Fruit fly (Drosophila melanogaster): Measurements from ENCODE around the gene CG33177.
A peak's percentile ranks its signal among the peaks of the same experiment; 100 is the strongest.

Gene CG33177

dm6 chrX:15084580-15085138 lies 3.5 kb downstream of the CG33177 start, which contains the start of gene Cox17:
Gene Cox17 (minus strand): TSS chrX:15084699.
- TF ChIP-seq CG17806 (tag; optimal IDR thresholded peaks at IDR 0.05) (peak; percentile 57), D1 (tag; optimal IDR thresholded peaks at IDR 0.05) (peak; percentile 22), EcR (GFP tag; optimal IDR thresholded peaks at IDR 0.05) (no peak), CG8301 (tag; optimal IDR thresholded peaks at IDR 0.05) (peak; percentile 66), CG12605 (GFP tag; IDR thresholded peaks at IDR 0.05) (no peak), CG9948 (tag; optimal IDR thresholded peaks at IDR 0.05) (peak; percentile 72), Pif1B (GFP tag; optimal IDR thresholded peaks at IDR 0.05) (peak; percentile 58), CG34367 (tag; optimal IDR thresholded peaks at IDR 0.05) (peak; percentile 58), fd96Ca (GFP tag; IDR thresholded peaks at IDR 0.05) (peak; percentile 63; the same call in 2 of the 3 replicates), CG10348 (GFP tag; IDR thresholded peaks at IDR 0.05) (peak; percentile 62), CG4496 (GFP tag; IDR thresholded peaks at IDR 0.05) (peak; percentile 21; the same call in 1 of the 3 replicates), Snoo (tag; optimal IDR thresholded peaks at IDR 0.05) (peak; percentile 61), CG14655 (GFP tag; optimal IDR thresholded peaks at IDR 0.05) (peak; percentile 82), CG13204 (GFP tag; optimal IDR thresholded peaks at IDR 0.05) (peak; percentile 13), CG15710 (tag; optimal IDR thresholded peaks at IDR 0.05) (peak; percentile 78), CG32121 (GFP tag; IDR thresholded peaks at IDR 0.05) (peak; percentile 31; the same call in 1 of the 2 replicates), gl (tag; optimal IDR thresholded peaks at IDR 0.05) (peak; percentile 15), CG8159 (tag; optimal IDR thresholded peaks at IDR 0.05) (peak; percentile 80), rn (GFP tag; IDR thresholded peaks at IDR 0.05) (no peak), Pif1A (GFP tag; optimal IDR thresholded peaks at IDR 0.05) (peak; percentile 74), Ets98B (GFP tag; IDR thresholded peaks at IDR 0.05) (peak; percentile 38)

dm6 chrX:15085777-15086510 lies 4.8 kb downstream of the CG33177 start, which contains the start of the genes CG15027 and Dbct:
Gene CG15027 (minus strand): TSS chrX:15085827.
Gene Dbct (plus strand): TSS chrX:15086125.
- peak; percentile 68 for TF ChIP-seq CG8159 (tag; optimal IDR thresholded peaks at IDR 0.05)
- peak; percentile 49 for TF ChIP-seq CG32121 (GFP tag; IDR thresholded peaks at IDR 0.05)
- TF ChIP-seq CG12605 (GFP tag; IDR thresholded peaks at IDR 0.05), result no peak
- TF ChIP-seq Pif1B (GFP tag; optimal IDR thresholded peaks at IDR 0.05), result peak; percentile 31
- peak; percentile 37 for TF ChIP-seq Pif1A (GFP tag; optimal IDR thresholded peaks at IDR 0.05)
- TF ChIP-seq CG17806 (tag; optimal IDR thresholded peaks at IDR 0.05), result peak; percentile 55
- no peak for TF ChIP-seq EcR (GFP tag; optimal IDR thresholded peaks at IDR 0.05)
- peak; percentile 55 for TF ChIP-seq CG9948 (tag; optimal IDR thresholded peaks at IDR 0.05)
- peak; percentile 67 for TF ChIP-seq CG15710 (tag; optimal IDR thresholded peaks at IDR 0.05)
- peak; percentile 40 for TF ChIP-seq CG34367 (tag; optimal IDR thresholded peaks at IDR 0.05)
- no peak for TF ChIP-seq D1 (tag; optimal IDR thresholded peaks at IDR 0.05)
- peak; percentile 60 for TF ChIP-seq Ets98B (GFP tag; IDR thresholded peaks at IDR 0.05)
- peak; percentile 62; the same call in 2 of the 3 replicates for TF ChIP-seq CG4496 (GFP tag; IDR thresholded peaks at IDR 0.05)
- peak; percentile 52 for TF ChIP-seq CG14655 (GFP tag; optimal IDR thresholded peaks at IDR 0.05)
- no peak for TF ChIP-seq CG10348 (GFP tag; IDR thresholded peaks at IDR 0.05)
- TF ChIP-seq rn (GFP tag; IDR thresholded peaks at IDR 0.05), result peak; percentile 32; the same call in 1 of the 2 replicates
- peak; percentile 3 for TF ChIP-seq CG8301 (tag; optimal IDR thresholded peaks at IDR 0.05)
- no peak for TF ChIP-seq CG13204 (GFP tag; optimal IDR thresholded peaks at IDR 0.05)
- TF ChIP-seq Snoo (tag; optimal IDR thresholded peaks at IDR 0.05), result peak; percentile 41
- TF ChIP-seq gl (tag; optimal IDR thresholded peaks at IDR 0.05), result no peak
- no peak for TF ChIP-seq fd96Ca (GFP tag; IDR thresholded peaks at IDR 0.05)

- TF ChIP-seq CG15710 (tag; optimal IDR thresholded peaks at IDR 0.05) (no peak), CG34367 (tag; optimal IDR thresholded peaks at IDR 0.05) (no peak), CG12605 (GFP tag; IDR thresholded peaks at IDR 0.05) (peak; percentile 76; the same call in 1 of the 2 replicates), gl (tag; optimal IDR thresholded peaks at IDR 0.05) (no peak), Ets98B (GFP tag; IDR thresholded peaks at IDR 0.05) (no peak)
Measured at dm6 chrX:15089146-15089698, 8.1 kb downstream of the CG33177 start, which contains the start of gene Rab3-GEF. Gene Rab3-GEF (plus strand): TSS chrX:15089682.

- TF ChIP-seq CG8159 (tag; optimal IDR thresholded peaks at IDR 0.05) (peak; percentile 44), CG34367 (tag; optimal IDR thresholded peaks at IDR 0.05) (no peak)
Measured at dm6 chrX:15090371-15090770, 9.2 kb downstream of the CG33177 start.

- TF ChIP-seq CG13204 (GFP tag; optimal IDR thresholded peaks at IDR 0.05) (no peak), CG12605 (GFP tag; IDR thresholded peaks at IDR 0.05) (no peak), CG10348 (GFP tag; IDR thresholded peaks at IDR 0.05) (no peak), CG4496 (GFP tag; IDR thresholded peaks at IDR 0.05) (no peak), CG9948 (tag; optimal IDR thresholded peaks at IDR 0.05) (no peak), CG32121 (GFP tag; IDR thresholded peaks at IDR 0.05) (no peak), fd96Ca (GFP tag; IDR thresholded peaks at IDR 0.05) (no peak), Ets98B (GFP tag; IDR thresholded peaks at IDR 0.05) (no peak)
Measured at dm6 chrX:15091159-15091558, 10.0 kb downstream of the CG33177 start.

dm6 chrX:15095942-15096341 lies 14.8 kb downstream of the CG33177 start, which contains the start of gene CG9072:
Gene CG9072 (minus strand): TSS chrX:15096042.
- TF ChIP-seq fd96Ca (GFP tag; IDR thresholded peaks at IDR 0.05) (no peak), CG4496 (GFP tag; IDR thresholded peaks at IDR 0.05) (no peak), Pif1A (GFP tag; optimal IDR thresholded peaks at IDR 0.05) (no peak), gl (tag; optimal IDR thresholded peaks at IDR 0.05) (no peak), Ets98B (GFP tag; IDR thresholded peaks at IDR 0.05) (no peak), EcR (GFP tag; optimal IDR thresholded peaks at IDR 0.05) (no peak), D1 (tag; optimal IDR thresholded peaks at IDR 0.05) (no peak), CG12605 (GFP tag; IDR thresholded peaks at IDR 0.05) (no peak), CG9948 (tag; optimal IDR thresholded peaks at IDR 0.05) (no peak), CG8301 (tag; optimal IDR thresholded peaks at IDR 0.05) (no peak), Snoo (tag; optimal IDR thresholded peaks at IDR 0.05) (no peak), Pif1B (GFP tag; optimal IDR thresholded peaks at IDR 0.05) (no peak), CG15710 (tag; optimal IDR thresholded peaks at IDR 0.05) (no peak), CG13204 (GFP tag; optimal IDR thresholded peaks at IDR 0.05) (no peak), CG8159 (tag; optimal IDR thresholded peaks at IDR 0.05) (no peak)

Measured in whole organism, pupa.